Fruit fly (Drosophila melanogaster) whole organism, embryonic: ENCODE results near the gene Alp10.
A peak's percentile ranks its signal among the peaks of the same experiment; 100 is the strongest.

Experiments
- ATbp ChIP-seq: fragments of 200-800 bp; sonication (Bioruptor generic); optimal IDR thresholded peaks from 2 replicates; lab custom pipeline; 2017; ENCODE audit warnings: missing biosample characterization, mild to moderate bottlenecking, missing genetic modification characterization, missing genetic modification reagents
- Atf3 ChIP-seq: fragments of 200-800 bp; sonication (Bioruptor generic); optimal IDR thresholded peaks from 3 replicates; lab custom pipeline; 2016; ENCODE audit warnings: missing biosample characterization, missing genetic modification characterization
- Awh ChIP-seq: fragments of 200-800 bp; sonication (Bioruptor generic); IDR thresholded peaks from 2 replicates; pipeline ENCODE4, ENCODE4 v1.3.6; 2022; ENCODE audit warnings: missing biosample characterization, missing genetic modification characterization
- Bdp1 ChIP-seq: fragments of 200-800 bp; sonication (Bioruptor generic); optimal IDR thresholded peaks from 3 replicates; lab custom pipeline; 2016; ENCODE audit warnings: missing biosample characterization, missing genetic modification characterization
- BtbVII ChIP-seq: fragments of 200-800 bp; sonication (Bioruptor generic); optimal IDR thresholded peaks from 3 replicates; lab custom pipeline; 2017; ENCODE audit warnings: missing biosample characterization, mild to moderate bottlenecking, missing genetic modification characterization
- CG10543 ChIP-seq: fragments of 200-800 bp; sonication (Bioruptor generic); optimal IDR thresholded peaks from 3 replicates; lab custom pipeline; 2017; ENCODE audit warnings: missing biosample characterization, mild to moderate bottlenecking, missing genetic modification characterization, moderate library complexity
- CG12236 ChIP-seq: fragments of 200-800 bp; sonication (Bioruptor generic); optimal IDR thresholded peaks from 2 replicates; lab custom pipeline; 2016; ENCODE audit warnings: missing biosample characterization, missing genetic modification characterization
- CG13296 ChIP-seq: fragments of 200-800 bp; sonication (Bioruptor generic); optimal IDR thresholded peaks from 3 replicates; lab custom pipeline; 2018; ENCODE audit warnings: missing biosample characterization, mild to moderate bottlenecking, missing genetic modification characterization
- CG13624 ChIP-seq: fragments of 200-800 bp; sonication (Bioruptor generic); optimal IDR thresholded peaks from 2 replicates; lab custom pipeline; 2016; ENCODE audit warnings: missing biosample characterization, missing genetic modification characterization
- CG15696 ChIP-seq: fragments of 200-800 bp; sonication (Bioruptor generic); optimal IDR thresholded peaks from 2 replicates; lab custom pipeline; 2019; ENCODE audit warnings: missing biosample characterization, mild to moderate bottlenecking, missing genetic modification characterization, moderate library complexity
- CG16863 ChIP-seq: fragments of 200-800 bp; sonication (Bioruptor generic); optimal IDR thresholded peaks from 3 replicates; lab custom pipeline; 2016; ENCODE audit warnings: missing biosample characterization, missing genetic modification characterization
- CG17186 ChIP-seq: fragments of 200-800 bp; sonication (Bioruptor generic); optimal IDR thresholded peaks from 3 replicates; lab custom pipeline; 2017; ENCODE audit warnings: missing biosample characterization, missing genetic modification reagents, missing genetic modification characterization
- CG2129 ChIP-seq: fragments of 200-800 bp; sonication (Bioruptor generic); IDR thresholded peaks from 2 replicates; pipeline ENCODE4 v1.3.6; 2022; ENCODE audit warnings: missing biosample characterization, missing genetic modification characterization; ENCODE audit not compliant: partially characterized antibody
- CG2678 ChIP-seq: fragments of 200-800 bp; sonication (Bioruptor generic); optimal IDR thresholded peaks from 3 replicates; lab custom pipeline; 2019; ENCODE audit warnings: missing biosample characterization, mild to moderate bottlenecking, missing genetic modification characterization, moderate library complexity
- CG2889 ChIP-seq: fragments of 200-800 bp; sonication (Bioruptor generic); IDR thresholded peaks from 3 replicates; pipeline ENCODE4 v1.3.6; 2022; ENCODE audit warnings: missing biosample characterization, missing genetic modification characterization
- CG3995 ChIP-seq: fragments of 200-800 bp; sonication (Bioruptor generic); optimal IDR thresholded peaks from 3 replicates; lab custom pipeline; 2016; ENCODE audit warnings: missing biosample characterization, missing genetic modification characterization
- CG4328 ChIP-seq: fragments of 200-800 bp; sonication (Bioruptor generic); optimal IDR thresholded peaks from 3 replicates; lab custom pipeline; 2017; ENCODE audit warnings: missing biosample characterization, missing genetic modification reagents, missing genetic modification characterization
- CG4730 ChIP-seq: fragments of 200-800 bp; sonication (Bioruptor generic); IDR thresholded peaks from 2 replicates; pipeline ENCODE4 v1.3.6; 2022; ENCODE audit warnings: missing biosample characterization, missing genetic modification characterization
- CG4820 ChIP-seq: fragments of 200-800 bp; sonication (Bioruptor generic); optimal IDR thresholded peaks from 3 replicates; lab custom pipeline; 2016; ENCODE audit warnings: missing biosample characterization, missing genetic modification characterization
- CG6272 ChIP-seq: fragments of 200-800 bp; sonication (Bioruptor generic); IDR thresholded peaks from 2 replicates; pipeline ENCODE4 v1.3.6; 2022; ENCODE audit warnings: missing biosample characterization, missing genetic modification characterization
- CG7839 ChIP-seq: fragments of 200-800 bp; sonication (Bioruptor generic); optimal IDR thresholded peaks from 3 replicates; lab custom pipeline; 2018; ENCODE audit warnings: missing biosample characterization, mild to moderate bottlenecking, missing genetic modification characterization, moderate library complexity
- CG9215 ChIP-seq: fragments of 200-800 bp; sonication (Bioruptor generic); IDR thresholded peaks from 2 replicates; pipeline ENCODE4 v1.3.6; 2022; ENCODE audit warnings: missing biosample characterization, missing genetic modification characterization
- Camta ChIP-seq: fragments of 200-800 bp; sonication (Bioruptor generic); optimal IDR thresholded peaks from 2 replicates; lab custom pipeline; 2016; ENCODE audit warnings: missing biosample characterization, missing genetic modification characterization
- Fer1 ChIP-seq: fragments of 200-800 bp; sonication (Bioruptor generic); optimal IDR thresholded peaks from 2 replicates; lab custom pipeline; 2017; ENCODE audit warnings: missing biosample characterization, mild to moderate bottlenecking, missing genetic modification characterization
- HLHmδ ChIP-seq: fragments of 200-800 bp; sonication (Bioruptor generic); optimal IDR thresholded peaks from 2 replicates; lab custom pipeline; 2018; ENCODE audit warnings: missing biosample characterization, mild to moderate bottlenecking, missing genetic modification characterization, moderate library complexity
- HmgD ChIP-seq: fragments of 200-800 bp; sonication (Bioruptor generic); optimal IDR thresholded peaks from 3 replicates; lab custom pipeline; 2016; ENCODE audit warnings: missing biosample characterization, missing genetic modification characterization
- Hr39 ChIP-seq: fragments of >200 bp; optimal IDR thresholded peaks from 2 replicates; lab custom pipeline; 2017
- Rfx ChIP-seq: fragments of 200-800 bp; sonication (Bioruptor generic); IDR thresholded peaks from 2 replicates; pipeline ENCODE4 v1.3.6; 2022; ENCODE audit warnings: missing biosample characterization, missing genetic modification characterization
- Side ChIP-seq: fragments of 200-800 bp; sonication (Bioruptor generic); optimal IDR thresholded peaks from 2 replicates; lab custom pipeline; 2016; ENCODE audit warnings: missing biosample characterization, missing genetic modification characterization
- Usf ChIP-seq: fragments of 200-800 bp; sonication (Bioruptor generic); optimal IDR thresholded peaks from 2 replicates; lab custom pipeline; 2017; ENCODE audit warnings: missing genotype, missing biosample characterization, missing genetic modification characterization
- abd-A ChIP-seq: fragments of 200-800 bp; sonication (Bioruptor generic); optimal IDR thresholded peaks from 3 replicates; lab custom pipeline; 2019; ENCODE audit warnings: missing biosample characterization, mild to moderate bottlenecking, missing genetic modification characterization, moderate library complexity
- chm ChIP-seq: fragments of 200-800 bp; sonication (Bioruptor generic); IDR thresholded peaks from 2 replicates; pipeline ENCODE4 v1.3.6; 2022; ENCODE audit warnings: missing biosample characterization, missing genetic modification characterization
- dati ChIP-seq: fragments of 200-800 bp; sonication (Bioruptor generic); IDR thresholded peaks from 2 replicates; pipeline ENCODE4 v1.3.6; 2022; ENCODE audit warnings: missing biosample characterization, missing genetic modification characterization
- dimm ChIP-seq: fragments of 200-800 bp; sonication (Bioruptor generic); IDR thresholded peaks from 2 replicates; pipeline ENCODE4 v1.3.6; 2022; ENCODE audit warnings: missing biosample characterization, missing genetic modification characterization
- dm ChIP-seq: fragments of 200-800 bp; sonication (Bioruptor generic); optimal IDR thresholded peaks from 3 replicates; lab custom pipeline; 2016; ENCODE audit warnings: missing biosample characterization, missing genetic modification characterization
- ems ChIP-seq: fragments of 200-800 bp; sonication (Bioruptor generic); optimal IDR thresholded peaks from 3 replicates; lab custom pipeline; 2016; ENCODE audit warnings: missing biosample characterization, missing genetic modification characterization
- fd102C ChIP-seq: fragments of 200-800 bp; sonication (Bioruptor generic); optimal IDR thresholded peaks from 2 replicates; lab custom pipeline; 2018; ENCODE audit warnings: missing biosample characterization, mild to moderate bottlenecking, missing genetic modification characterization, moderate library complexity
- fd64A ChIP-seq: fragments of 200-800 bp; sonication (Bioruptor generic); optimal IDR thresholded peaks from 3 replicates; lab custom pipeline; 2018; ENCODE audit warnings: missing biosample characterization, mild to moderate bottlenecking, missing genetic modification characterization
- fd96Cb ChIP-seq: fragments of 200-800 bp; sonication (Bioruptor generic); optimal IDR thresholded peaks from 2 replicates; lab custom pipeline; 2018; ENCODE audit warnings: missing biosample characterization, mild to moderate bottlenecking, missing genetic modification characterization, moderate library complexity
- fu2 ChIP-seq: fragments of 200-800 bp; sonication (Bioruptor generic); optimal IDR thresholded peaks from 2 replicates; lab custom pipeline; 2016; ENCODE audit warnings: missing biosample characterization, missing genetic modification characterization
- ham ChIP-seq: fragments of 200-800 bp; sonication (Bioruptor generic); IDR thresholded peaks from 2 replicates; pipeline ENCODE4 v1.3.6; 2022; ENCODE audit warnings: missing biosample characterization, missing genetic modification characterization
- kah ChIP-seq: fragments of 200-800 bp; sonication (Bioruptor generic); optimal IDR thresholded peaks from 2 replicates; lab custom pipeline; 2018; ENCODE audit warnings: missing biosample characterization, mild to moderate bottlenecking, missing genetic modification characterization
- nerfin-1 ChIP-seq: fragments of 200-800 bp; sonication (Bioruptor generic); optimal IDR thresholded peaks from 3 replicates; lab custom pipeline; 2019; ENCODE audit warnings: missing biosample characterization, mild to moderate bottlenecking, missing genetic modification characterization, moderate library complexity
- pho ChIP-seq: fragments of 200-800 bp; sonication (Bioruptor generic); optimal IDR thresholded peaks from 2 replicates; lab custom pipeline; 2016; ENCODE audit warnings: missing biosample characterization, missing genetic modification characterization
- psq ChIP-seq: fragments of 200-800 bp; sonication (Bioruptor generic); optimal IDR thresholded peaks from 2 replicates; lab custom pipeline; 2017; ENCODE audit warnings: missing biosample characterization, missing genetic modification characterization
- sens ChIP-seq: fragments of 200-800 bp; sonication (Bioruptor generic); peaks from one replicate; lab custom pipeline; 2016; ENCODE audit warnings: missing biosample characterization, missing genetic modification characterization
- sna ChIP-seq: fragments of 200-800 bp; sonication (Bioruptor generic); IDR thresholded peaks from 2 replicates; pipeline ENCODE4 v1.3.6; 2022; ENCODE audit warnings: missing biosample characterization, missing genetic modification characterization; ENCODE audit not compliant: partially characterized antibody
- tup ChIP-seq: fragments of 200-800 bp; sonication (Bioruptor generic); optimal IDR thresholded peaks from 2 replicates; lab custom pipeline; 2016; ENCODE audit warnings: missing biosample characterization, mild to moderate bottlenecking, missing genetic modification characterization, moderate library complexity
- unc-4 ChIP-seq: fragments of 200-800 bp; sonication (Bioruptor generic); IDR thresholded peaks from 2 replicates; pipeline ENCODE4 v1.3.6; 2022; ENCODE audit warnings: missing biosample characterization, missing genetic modification characterization; ENCODE audit not compliant: partially characterized antibody
- usp ChIP-seq: fragments of >200 bp; optimal IDR thresholded peaks from 2 replicates; lab custom pipeline; 2017; ENCODE audit warnings: missing biosample characterization, missing genetic modification characterization
- vnd ChIP-seq: fragments of 200-800 bp; sonication (Bioruptor generic); IDR thresholded peaks from 3 replicates; pipeline ENCODE4 v1.3.6; 2022; ENCODE audit warnings: missing biosample characterization, missing genetic modification characterization; ENCODE audit not compliant: partially characterized antibody

The Alp10 gene

DNA sequence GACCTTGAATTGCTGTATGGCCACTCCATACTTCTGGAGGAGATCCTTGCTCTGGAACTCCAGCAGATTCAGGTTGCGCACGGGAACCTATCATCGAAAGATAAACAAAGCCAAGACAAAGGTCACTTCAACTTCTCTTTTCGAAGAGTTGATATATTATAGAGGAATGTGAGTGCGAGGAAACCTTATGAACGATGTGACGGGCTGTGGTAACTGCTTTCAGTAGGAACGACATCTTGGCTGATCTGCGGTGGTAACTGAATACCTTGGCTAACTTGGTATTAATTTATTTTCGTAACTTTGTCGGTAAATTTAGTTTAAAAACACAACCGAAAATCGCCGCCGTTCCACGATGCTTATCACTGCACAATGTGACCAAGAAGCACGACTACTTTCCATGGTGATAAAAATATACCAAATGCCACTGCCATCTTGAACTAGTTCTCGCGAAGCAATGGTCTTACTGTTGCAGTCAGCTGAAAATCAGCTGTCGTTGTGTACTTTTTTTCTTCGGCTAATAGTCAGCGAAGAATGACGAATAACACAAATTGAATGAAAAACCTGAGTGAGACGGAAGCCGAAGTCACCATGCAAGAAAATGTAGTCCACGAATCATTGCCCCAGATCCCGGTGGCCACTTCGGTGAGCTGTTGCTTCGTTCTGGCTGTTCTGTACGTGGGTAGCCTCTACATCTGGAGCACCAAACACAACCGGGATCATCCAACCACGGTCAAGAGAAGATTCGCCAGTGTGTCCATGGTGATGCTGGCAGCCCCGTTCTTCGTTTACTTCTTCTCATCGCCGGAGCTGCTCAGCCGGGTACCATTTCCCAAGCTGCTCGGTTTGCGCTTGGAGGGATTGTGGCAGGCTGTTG, 31.5 kb downstream of the Alp10 start, which contains the start of the genes ScsbetaG and Sras (continued):
- no peak for TF ChIP-seq ham (GFP tag; lab: Robert Waterston, UW)
- no peak for TF ChIP-seq CG2889
- peak; percentile 55 for TF ChIP-seq sens (GFP tag; lab: Kevin White, UChicago)
- no peak for TF ChIP-seq CG2129
- no peak for TF ChIP-seq CG16863
- TF ChIP-seq Side (GFP tag; lab: Kevin White, UChicago), result no peak
- TF ChIP-seq abd-A (tag; lab: Kevin White, UChicago), result no peak
- TF ChIP-seq nerfin-1 (tag; lab: Kevin White, UChicago), result peak; percentile 26
- TF ChIP-seq CG12236 (GFP tag; lab: Kevin White, UChicago), result no peak
- no peak for TF ChIP-seq ATbp (GFP tag; lab: Kevin White, UChicago)
- no peak for TF ChIP-seq Camta (GFP tag; lab: Kevin White, UChicago)
- no peak for TF ChIP-seq CG7839 (tag; lab: Kevin White, UChicago)
- peak; percentile 19 for TF ChIP-seq dm (GFP tag; lab: Kevin White, UChicago)
- TF ChIP-seq pho (GFP tag; lab: Kevin White, UChicago), result no peak
- no peak for TF ChIP-seq Fer1 (GFP tag; lab: Kevin White, UChicago)
- TF ChIP-seq HmgD, result no peak
- no peak for TF ChIP-seq Rfx (GFP tag; lab: Robert Waterston, UW)
- TF ChIP-seq Atf3 (GFP tag; lab: Kevin White, UChicago), result no peak
- no peak for TF ChIP-seq Hr39
- no peak for TF ChIP-seq fd96Cb (tag; lab: Kevin White, UChicago)
- TF ChIP-seq CG13296 (GFP tag; lab: Kevin White, UChicago), result no peak
- peak; percentile 51 for TF ChIP-seq unc-4 (GFP tag; lab: Robert Waterston, UW)
- no peak for TF ChIP-seq CG2678
- TF ChIP-seq psq (GFP tag; lab: Kevin White, UChicago), result no peak
- no peak for TF ChIP-seq CG10543 (GFP tag; lab: Kevin White, UChicago)
- peak; percentile 37; the same call in 1 of the 2 replicates for TF ChIP-seq sna
- TF ChIP-seq Usf, result no peak
- peak; percentile 7 for TF ChIP-seq CG13624 (GFP tag; lab: Kevin White, UChicago)
- TF ChIP-seq usp (GFP tag; lab: Kevin White, UChicago), result no peak
- no peak for TF ChIP-seq Bdp1 (GFP tag; lab: Kevin White, UChicago)
- no peak for TF ChIP-seq ems (GFP tag; lab: Kevin White, UChicago)
- no peak for TF ChIP-seq kah (GFP tag; lab: Kevin White, UChicago)
- TF ChIP-seq fd64A (GFP tag; lab: Kevin White, UChicago), result no peak
- TF ChIP-seq CG9215 (GFP tag; lab: Robert Waterston, UW), result no peak
- TF ChIP-seq vnd, result no peak
- no peak for TF ChIP-seq chm (GFP tag; lab: Robert Waterston, UW)
- TF ChIP-seq dimm (GFP tag; lab: Robert Waterston, UW), result no peak
- TF ChIP-seq CG3995, result peak; percentile 49
- no peak for TF ChIP-seq CG4820
- no peak for TF ChIP-seq fu2 (GFP tag; lab: Kevin White, UChicago)
- TF ChIP-seq CG17186 (GFP tag; lab: Kevin White, UChicago), result no peak
- no peak for TF ChIP-seq dati
- TF ChIP-seq CG6272, result no peak
- TF ChIP-seq CG15696 (tag; lab: Kevin White, UChicago), result no peak
- TF ChIP-seq BtbVII, result no peak
- TF ChIP-seq Awh (GFP tag; lab: Robert Waterston, UW), result no peak
- TF ChIP-seq tup (GFP tag; lab: Kevin White, UChicago), result no peak
- TF ChIP-seq CG4730 (GFP tag; lab: Robert Waterston, UW), result no peak
- TF ChIP-seq HLHmδ, result no peak
- TF ChIP-seq CG4328, result no peak
- no peak for TF ChIP-seq fd102C (GFP tag; lab: Kevin White, UChicago)
